Worm (Caenorhabditis elegans) whole organism, late embryonic: ENCODE results near the gene F46B3.14.

Source experiments
- C08G9.2 ChIP-seq: sonication (generic microtip); optimal IDR thresholded peaks from 2 replicates; lab custom pipeline; 2016; ENCODE audit warnings: mild to moderate bottlenecking, missing genetic modification characterization, moderate library complexity, missing compliant biosample characterization
- F13H6.1 ChIP-seq: sonication (generic microtip); optimal IDR thresholded peaks from 2 replicates; lab custom pipeline; 2016; ENCODE audit warnings: missing genetic modification characterization, missing compliant biosample characterization
- K02D7.2 ChIP-seq: sonication (generic microtip); optimal IDR thresholded peaks from 2 replicates; lab custom pipeline; 2017; ENCODE audit warnings: mild to moderate bottlenecking, missing genetic modification characterization, missing compliant biosample characterization
- K09A11.1 ChIP-seq: sonication (generic microtip); optimal IDR thresholded peaks from 2 replicates; lab custom pipeline; 2017; ENCODE audit warnings: antibody characterized with exemption, mild to moderate bottlenecking, missing genetic modification characterization, missing compliant biosample characterization; ENCODE audit not compliant: insufficient read depth
- T23F11.4 ChIP-seq: fragments of 200-800 bp; sonication (Bioruptor generic); optimal IDR thresholded peaks from 2 replicates; lab custom pipeline; 2018; ENCODE audit warnings: mild to moderate bottlenecking, missing genetic modification characterization, missing compliant biosample characterization
- ahr-1 ChIP-seq: sonication (generic microtip); optimal IDR thresholded peaks from 2 replicates; lab custom pipeline; 2016; ENCODE audit warnings: missing genetic modification characterization, missing compliant biosample characterization
- ceh-24 ChIP-seq: sonication (generic microtip); optimal IDR thresholded peaks from 2 replicates; lab custom pipeline; 2016; ENCODE audit warnings: mild to moderate bottlenecking, missing genetic modification characterization, missing compliant biosample characterization
- ceh-34 ChIP-seq: sonication (generic microtip); optimal IDR thresholded peaks from 2 replicates; lab custom pipeline; 2016; ENCODE audit warnings: mild to moderate bottlenecking, missing genetic modification characterization, missing compliant biosample characterization
- ceh-45 ChIP-seq: fragments of 200-800 bp; sonication (Bioruptor generic); IDR thresholded peaks from 2 replicates; pipeline ENCODE4 v1.3.6; 2022; ENCODE audit warnings: missing genetic modification reagents, missing genetic modification characterization, missing compliant biosample characterization
- ceh-6 ChIP-seq: fragments of 200-800 bp; sonication (Bioruptor generic); optimal IDR thresholded peaks from 2 replicates; lab custom pipeline; 2018; ENCODE audit warnings: mild to moderate bottlenecking, missing genetic modification characterization, missing compliant biosample characterization
- ceh-9 ChIP-seq: sonication (generic microtip); optimal IDR thresholded peaks from 2 replicates; lab custom pipeline; 2016; ENCODE audit warnings: mild to moderate bottlenecking, missing genetic modification characterization, inconsistent platforms, missing compliant biosample characterization
- che-1 ChIP-seq: sonication (generic microtip); optimal IDR thresholded peaks from 2 replicates; lab custom pipeline; 2016; ENCODE audit warnings: mild to moderate bottlenecking, missing genetic modification characterization, missing compliant biosample characterization
- elt-2 ChIP-seq: sonication (generic microtip); optimal IDR thresholded peaks from 2 replicates; lab custom pipeline; 2016; ENCODE audit warnings: missing genetic modification reagents, missing genetic modification characterization, missing compliant biosample characterization
- elt-4 ChIP-seq: sonication (generic microtip); optimal IDR thresholded peaks from 2 replicates; lab custom pipeline; 2016; ENCODE audit warnings: missing genetic modification characterization, missing compliant biosample characterization
- ets-4 ChIP-seq: sonication (generic microtip); optimal IDR thresholded peaks from 2 replicates; lab custom pipeline; 2016; ENCODE audit warnings: missing genetic modification characterization, missing compliant biosample characterization
- fkh-10 ChIP-seq: fragments of 150-350 bp; optimal IDR thresholded peaks from 2 replicates; lab custom pipeline; 2014; ENCODE audit warnings: missing biosample characterization, missing genetic modification reagents, missing genetic modification characterization
- fkh-6 ChIP-seq: sonication (generic microtip); optimal IDR thresholded peaks from 2 replicates; lab custom pipeline; 2016; ENCODE audit warnings: missing genetic modification characterization, missing compliant biosample characterization
- gmeb-2 ChIP-seq: sonication (generic microtip); optimal IDR thresholded peaks from 2 replicates; lab custom pipeline; 2016; ENCODE audit warnings: missing genetic modification characterization, inconsistent platforms, missing compliant biosample characterization
- hlh-15 ChIP-seq: sonication (generic microtip); optimal IDR thresholded peaks from 2 replicates; lab custom pipeline; 2016; ENCODE audit warnings: missing genetic modification characterization, missing compliant biosample characterization
- hlh-30 ChIP-seq: sonication (generic microtip); optimal IDR thresholded peaks from 2 replicates; lab custom pipeline; 2017; ENCODE audit warnings: antibody characterized with exemption, missing genetic modification characterization, missing compliant biosample characterization; ENCODE audit not compliant: insufficient read depth
- hlh-6 ChIP-seq: sonication (generic microtip); optimal IDR thresholded peaks from 2 replicates; lab custom pipeline; 2016; ENCODE audit warnings: missing genotype, missing genetic modification characterization, missing compliant biosample characterization
- lim-6 ChIP-seq: sonication (generic microtip); optimal IDR thresholded peaks from 2 replicates; lab custom pipeline; 2016; ENCODE audit warnings: missing genetic modification characterization, missing compliant biosample characterization
- lin-11 ChIP-seq: fragments of 200-800 bp; sonication (Bioruptor generic); optimal IDR thresholded peaks from 2 replicates; lab custom pipeline; 2018; ENCODE audit warnings: mild to moderate bottlenecking, missing genetic modification characterization, missing compliant biosample characterization
- madf-2 ChIP-seq: sonication (generic microtip); optimal IDR thresholded peaks from 2 replicates; lab custom pipeline; 2017; ENCODE audit warnings: missing genetic modification characterization, missing compliant biosample characterization
- nfya-1 ChIP-seq: sonication (generic microtip); optimal IDR thresholded peaks from 2 replicates; lab custom pipeline; 2017; ENCODE audit warnings: missing genetic modification characterization, mild to moderate bottlenecking, missing compliant biosample characterization, antibody characterized with exemption, moderate library complexity
- nhr-232 ChIP-seq: sonication (generic microtip); optimal IDR thresholded peaks from 2 replicates; lab custom pipeline; 2016; ENCODE audit warnings: missing genetic modification characterization, missing compliant biosample characterization
- npax-4 ChIP-seq: sonication (generic microtip); optimal IDR thresholded peaks from 2 replicates; lab custom pipeline; 2016; ENCODE audit warnings: missing genetic modification characterization, missing compliant biosample characterization
- pag-3 ChIP-seq: sonication (generic microtip); optimal IDR thresholded peaks from 2 replicates; lab custom pipeline; 2016; ENCODE audit warnings: missing compliant biosample characterization, missing genetic modification characterization, borderline replicate concordance
- pha-2 ChIP-seq: sonication (generic microtip); optimal IDR thresholded peaks from 2 replicates; lab custom pipeline; 2017; ENCODE audit warnings: mild to moderate bottlenecking, missing genetic modification characterization, missing compliant biosample characterization
- ref-2 ChIP-seq: sonication (generic microtip); optimal IDR thresholded peaks from 2 replicates; lab custom pipeline; 2016; ENCODE audit warnings: missing genetic modification characterization, missing compliant biosample characterization
- sdc-2 ChIP-seq: sonication (generic microtip); optimal IDR thresholded peaks from 2 replicates; lab custom pipeline; 2016; ENCODE audit warnings: missing genotype, missing genetic modification characterization, missing compliant biosample characterization
- sox-2 ChIP-seq: fragments of 200-800 bp; sonication (Bioruptor generic); IDR thresholded peaks from 2 replicates; pipeline ENCODE4 v1.3.6; 2022; ENCODE audit warnings: missing genetic modification reagents, missing genetic modification characterization, missing compliant biosample characterization
- syd-9 ChIP-seq: sonication (generic microtip); optimal IDR thresholded peaks from 2 replicates; lab custom pipeline; 2016; ENCODE audit warnings: mild to moderate bottlenecking, missing genetic modification characterization, moderate library complexity, missing compliant biosample characterization
- unc-3 ChIP-seq, 2 experiments: fragments of 200-800 bp in 1 of 2; sonication (Bioruptor generic) in 1 of 2; sonication (generic microtip) in 1 of 2; conservative IDR thresholded peaks in 1 of 2; optimal IDR thresholded peaks in 1 of 2; 2 replicates each; pipeline versions ENCODE4 v1.3.6 to Lab custom; 2016 to 2022; ENCODE audit warnings: missing compliant biosample characterization in 2 of 2, missing genetic modification characterization in 2 of 2, missing genetic modification reagents in 1 of 2
- unc-55 ChIP-seq: sonication (generic microtip); optimal IDR thresholded peaks from 2 replicates; lab custom pipeline; 2017; ENCODE audit warnings: missing biosample characterization, missing genetic modification reagents, missing genetic modification characterization
- unc-86 ChIP-seq: sonication (generic microtip); optimal IDR thresholded peaks from 2 replicates; lab custom pipeline; 2016; ENCODE audit warnings: missing genetic modification characterization, missing compliant biosample characterization
- zip-5 ChIP-seq: sonication (generic microtip); optimal IDR thresholded peaks from 2 replicates; lab custom pipeline; 2016; ENCODE audit warnings: missing genetic modification characterization, missing compliant biosample characterization
- ztf-16 ChIP-seq: sonication (generic microtip); optimal IDR thresholded peaks from 2 replicates; lab custom pipeline; 2017; ENCODE audit warnings: missing genetic modification characterization, missing compliant biosample characterization

The F46B3.14 gene

DNA sequence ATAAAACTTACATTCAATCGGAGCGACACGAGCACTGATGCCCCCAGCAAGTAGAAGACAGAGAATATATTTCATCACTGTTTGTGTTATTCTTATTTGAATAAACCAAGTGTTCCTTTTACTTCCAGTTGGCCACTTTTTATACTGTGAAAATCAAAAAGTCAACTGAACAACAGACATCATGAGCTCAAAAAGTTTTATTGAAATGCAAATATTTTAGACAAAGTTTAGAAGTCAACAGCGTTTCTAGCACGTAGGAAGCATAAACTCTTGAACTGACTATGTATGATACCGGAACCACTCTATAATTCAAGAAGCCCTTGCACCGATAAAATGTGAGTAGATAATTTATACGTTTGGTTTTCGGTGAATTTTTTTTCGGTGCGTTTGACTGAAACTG lies at the start of gene F46B3.14:
Gene F46B3.14, minus strand, starts transcription at position 101 of the 400 bp plus-strand sequence.
- TF ChIP-seq ahr-1 (tag; lab: Kevin White, UChicago) (no peak), zip-5 (tag; lab: Kevin White, UChicago) (no peak), ceh-24 (tag; lab: Kevin White, UChicago) (no peak), unc-3 (GFP tag; conservative IDR thresholded peaks at IDR 0.05; lab: Robert Waterston, UW) (no peak), unc-3 (tag; optimal IDR thresholded peaks at IDR 0.05; lab: Kevin White, UChicago) (no peak), C08G9.2 (no peak), K02D7.2 (tag; lab: Kevin White, UChicago) (no peak), ets-4 (no peak)
- TF ChIP-seq, all 69 proteins: peak for 0

DNA sequence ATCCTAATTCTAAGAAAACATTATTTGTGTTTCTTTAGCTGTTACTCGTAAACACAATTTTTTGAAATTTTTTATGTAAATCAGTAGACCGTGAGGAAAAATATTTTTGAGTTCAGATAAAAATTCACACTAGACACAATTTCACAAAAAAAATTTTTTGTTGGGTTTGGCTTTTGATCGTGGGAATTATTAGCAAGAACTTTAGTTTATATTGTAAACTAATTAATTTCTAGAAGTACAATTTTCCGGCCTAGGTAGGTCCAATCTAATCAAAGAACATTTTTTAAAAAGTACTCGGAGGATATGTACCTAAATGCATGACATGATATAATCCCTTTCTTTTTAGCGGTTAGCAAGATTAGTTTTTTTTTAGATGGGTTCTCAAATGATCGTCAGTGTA lies 49.0 kb upstream of the F46B3.14 start:
- TF ChIP-seq unc-3 (GFP tag; conservative IDR thresholded peaks at IDR 0.05; lab: Robert Waterston, UW), result no peak
- TF ChIP-seq unc-3 (tag; optimal IDR thresholded peaks at IDR 0.05; lab: Kevin White, UChicago), result no peak
- TF ChIP-seq madf-2 (tag; lab: Kevin White, UChicago), result no peak
- TF ChIP-seq fkh-10 (GFP tag; lab: Kevin White, UChicago), result no peak
- no peak for TF ChIP-seq ahr-1 (tag; lab: Kevin White, UChicago)
- no peak for TF ChIP-seq npax-4 (tag; lab: Kevin White, UChicago)
- no peak for TF ChIP-seq ref-2 (tag; lab: Kevin White, UChicago)
- TF ChIP-seq lin-11 (tag; lab: Kevin White, UChicago), result no peak
- no peak for TF ChIP-seq ceh-6 (GFP tag; lab: Kevin White, UChicago)
- TF ChIP-seq nhr-232 (tag; lab: Kevin White, UChicago), result no peak
- no peak for TF ChIP-seq elt-2 (tag; lab: Kevin White, UChicago)
- TF ChIP-seq T23F11.4 (GFP tag; lab: Kevin White, UChicago), result no peak
- TF ChIP-seq hlh-15, result no peak
- no peak for TF ChIP-seq syd-9 (tag; lab: Kevin White, UChicago)
- no peak for TF ChIP-seq hlh-30
- TF ChIP-seq zip-5 (tag; lab: Kevin White, UChicago), result no peak
- TF ChIP-seq fkh-6 (tag; lab: Kevin White, UChicago), result no peak

- TF ChIP-seq nfya-1 (tag; lab: Kevin White, UChicago) (no peak), hlh-6 (tag; lab: Kevin White, UChicago) (no peak), ceh-6 (GFP tag; lab: Kevin White, UChicago) (no peak), unc-55 (GFP tag; lab: Kevin White, UChicago) (no peak), F13H6.1 (tag; lab: Kevin White, UChicago) (no peak), ceh-34 (no peak), sox-2 (GFP tag; lab: Robert Waterston, UW) (no peak), unc-86 (tag; lab: Kevin White, UChicago) (no peak), sdc-2 (no peak), K02D7.2 (tag; lab: Kevin White, UChicago) (no peak), lim-6 (tag; lab: Kevin White, UChicago) (no peak), ceh-45 (GFP tag; lab: Robert Waterston, UW) (no peak), pha-2 (tag; lab: Kevin White, UChicago) (no peak)
- TF ChIP-seq, all 69 proteins: peak for 0
These were observed 39.5 kb upstream of the F46B3.14 start for ce11 chrV:20670625-20671024.

DNA sequence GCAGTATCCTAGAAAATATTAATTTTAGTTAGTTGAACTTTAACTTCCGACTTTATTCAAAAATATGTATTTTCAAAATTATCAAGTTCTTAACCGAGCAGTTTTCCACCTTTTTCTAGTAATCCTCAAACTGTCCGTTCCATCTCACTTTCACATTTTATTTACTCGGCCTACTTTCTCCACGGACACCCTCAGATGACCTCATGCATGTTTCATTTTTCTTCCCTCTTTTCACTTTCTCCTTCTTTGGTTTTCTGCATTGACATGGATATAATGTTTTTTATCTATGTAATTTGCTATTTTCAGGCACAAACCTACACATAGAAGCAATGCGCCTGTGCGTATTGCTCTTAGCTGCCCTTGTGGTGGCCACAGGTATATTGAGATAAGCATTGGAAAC lies 35.8 kb upstream of the F46B3.14 start, which contains the start of gene mlt-11:
Gene mlt-11, plus strand, starts transcription at position 301 of the 400 bp plus-strand sequence.
- TF ChIP-seq che-1 (tag; lab: Kevin White, UChicago) (no peak), K09A11.1 (tag; lab: Kevin White, UChicago) (no peak), ceh-9 (no peak), pag-3 (tag; lab: Kevin White, UChicago) (no peak), gmeb-2 (tag; lab: Kevin White, UChicago) (no peak), ztf-16 (tag; lab: Kevin White, UChicago) (no peak), elt-4 (tag; lab: Kevin White, UChicago) (no peak), unc-3 (GFP tag; conservative IDR thresholded peaks at IDR 0.05; lab: Robert Waterston, UW) (no peak), unc-3 (tag; optimal IDR thresholded peaks at IDR 0.05; lab: Kevin White, UChicago) (no peak)
